Worm (Caenorhabditis elegans) whole organism, L3 larva: Measurements from ENCODE around the gene slc-25A10.
A peak's percentile ranks its signal among the peaks of the same experiment; 100 is the strongest.

Experiments
- ceh-82 ChIP-seq: fragments of 150-350 bp; optimal IDR thresholded peaks from 2 replicates; lab custom pipeline; 2014; ENCODE audit warnings: missing biosample characterization, missing genetic modification characterization
- nhr-23 ChIP-seq: fragments of 150-350 bp; optimal IDR thresholded peaks from 2 replicates; lab custom pipeline; 2014; ENCODE audit warnings: missing biosample characterization, missing genetic modification reagents, missing genetic modification characterization
- pha-4 ChIP-seq: fragments of 150-350 bp; optimal IDR thresholded peaks from 2 replicates; lab custom pipeline; 2014; ENCODE audit warnings: missing biosample characterization, missing genetic modification reagents, missing genetic modification characterization

- TF ChIP-seq nhr-23 (tag; lab: Kevin White, UChicago) (no peak), ceh-82 (tag; lab: Kevin White, UChicago) (no peak), pha-4 (peak; percentile 35)
Measured at ce11 chrX:6728820-6729396, 3.4 kb upstream of the slc-25A10 start.
